Fruit fly (Drosophila melanogaster) whole organism, embryonic: ENCODE data around the gene CG3517.

Source experiments
- Abd-B ChIP-seq: fragments of 200-800 bp; sonication (Bioruptor generic); optimal IDR thresholded peaks from 2 replicates; lab custom pipeline; 2018; ENCODE audit warnings: missing biosample characterization, mild to moderate bottlenecking, missing genetic modification characterization, moderate library complexity
- B-H2 ChIP-seq: fragments of 200-800 bp; sonication (Bioruptor generic); optimal IDR thresholded peaks from 2 replicates; lab custom pipeline; 2018; ENCODE audit warnings: missing biosample characterization, mild to moderate bottlenecking, missing genetic modification characterization
- CG11085 ChIP-seq: fragments of 200-800 bp; sonication (Bioruptor generic); IDR thresholded peaks from 2 replicates; pipeline ENCODE4 v1.3.6; 2022; ENCODE audit warnings: missing biosample characterization, missing genetic modification characterization
- CG11093 ChIP-seq: fragments of 200-800 bp; sonication (Bioruptor generic); IDR thresholded peaks from 3 replicates; pipeline ENCODE4 v1.3.6; 2022; ENCODE audit warnings: missing biosample characterization, missing genetic modification characterization
- CG11504 ChIP-seq: fragments of 200-800 bp; sonication (Bioruptor generic); optimal IDR thresholded peaks from 3 replicates; lab custom pipeline; 2019; ENCODE audit warnings: missing biosample characterization, mild to moderate bottlenecking, missing genetic modification characterization, moderate library complexity
- CG12219 ChIP-seq: fragments of 200-800 bp; sonication (Bioruptor generic); optimal IDR thresholded peaks from 3 replicates; lab custom pipeline; 2018; ENCODE audit warnings: missing biosample characterization, mild to moderate bottlenecking, missing genetic modification characterization
- CG12299 ChIP-seq: fragments of 200-800 bp; sonication (Bioruptor generic); optimal IDR thresholded peaks from 2 replicates; lab custom pipeline; 2018; ENCODE audit warnings: missing biosample characterization, mild to moderate bottlenecking, missing genetic modification characterization
- CG14860 ChIP-seq: fragments of 200-800 bp; sonication (Bioruptor generic); IDR thresholded peaks from 3 replicates; pipeline ENCODE4 v1.3.6; 2022; ENCODE audit warnings: missing biosample characterization, missing genetic modification characterization; ENCODE audit not compliant: partially characterized antibody
- CG16779 ChIP-seq: fragments of 200-800 bp; sonication (Bioruptor generic); IDR thresholded peaks from 2 replicates; pipeline ENCODE4 v1.3.6; 2022; ENCODE audit warnings: missing biosample characterization, missing genetic modification characterization
- CG17186 ChIP-seq: fragments of 200-800 bp; sonication (Bioruptor generic); optimal IDR thresholded peaks from 3 replicates; lab custom pipeline; 2017; ENCODE audit warnings: missing biosample characterization, missing genetic modification reagents, missing genetic modification characterization
- CG2678 ChIP-seq: fragments of 200-800 bp; sonication (Bioruptor generic); optimal IDR thresholded peaks from 3 replicates; lab custom pipeline; 2019; ENCODE audit warnings: missing biosample characterization, mild to moderate bottlenecking, missing genetic modification characterization, moderate library complexity
- CG4328 ChIP-seq: fragments of 200-800 bp; sonication (Bioruptor generic); optimal IDR thresholded peaks from 3 replicates; lab custom pipeline; 2017; ENCODE audit warnings: missing biosample characterization, missing genetic modification reagents, missing genetic modification characterization
- CG6854 ChIP-seq: fragments of 200-800 bp; sonication (Bioruptor generic); optimal IDR thresholded peaks from 3 replicates; lab custom pipeline; 2017; ENCODE audit warnings: missing biosample characterization, mild to moderate bottlenecking, missing genetic modification characterization
- CG7271 ChIP-seq: fragments of 200-800 bp; sonication (Bioruptor generic); optimal IDR thresholded peaks from 2 replicates; lab custom pipeline; 2018; ENCODE audit warnings: missing biosample characterization, mild to moderate bottlenecking, missing genetic modification characterization, moderate library complexity
- CG7372 ChIP-seq: fragments of 200-800 bp; sonication (Bioruptor generic); IDR thresholded peaks from 2 replicates; pipeline ENCODE4 v1.3.6; 2022; ENCODE audit warnings: missing biosample characterization, missing genetic modification characterization
- CG7556 ChIP-seq: fragments of 200-800 bp; sonication (Bioruptor generic); optimal IDR thresholded peaks from 2 replicates; lab custom pipeline; 2017; ENCODE audit warnings: missing biosample characterization, mild to moderate bottlenecking, missing genetic modification characterization
- CG8089 ChIP-seq: fragments of 200-800 bp; sonication (Bioruptor generic); optimal IDR thresholded peaks from 3 replicates; lab custom pipeline; 2016; ENCODE audit warnings: missing biosample characterization, missing genetic modification characterization
- CG8359 ChIP-seq: fragments of 200-800 bp; sonication (Bioruptor generic); optimal IDR thresholded peaks from 2 replicates; lab custom pipeline; 2017; ENCODE audit warnings: missing biosample characterization, mild to moderate bottlenecking, missing genetic modification characterization, borderline replicate concordance
- D ChIP-seq, 2 experiments: fragments of 200-800 bp in 1 of 2; fragments of >200 bp in 1 of 2; sonication (Bioruptor generic) in 1 of 2; optimal IDR thresholded peaks; 2 replicates in 1 of 2; 3 replicates in 1 of 2; lab custom pipeline; 2017; ENCODE audit warnings: mild to moderate bottlenecking in 1 of 2, missing biosample characterization in 1 of 2, missing genetic modification characterization in 1 of 2, missing genetic modification reagents in 1 of 2
- Dad ChIP-seq: fragments of 200-800 bp; sonication (Bioruptor generic); optimal IDR thresholded peaks from 3 replicates; lab custom pipeline; 2016; ENCODE audit warnings: missing biosample characterization, missing genetic modification characterization
- Deaf1 ChIP-seq: fragments of 200-800 bp; optimal IDR thresholded peaks from 3 replicates; lab custom pipeline; 2019; ENCODE audit warnings: missing biosample characterization, mild to moderate bottlenecking, missing genetic modification characterization, moderate library complexity
- Dll ChIP-seq: fragments of 200-800 bp; sonication (Bioruptor generic); IDR thresholded peaks from 4 replicates; pipeline ENCODE4 v1.3.6; 2022; ENCODE audit warnings: missing biosample characterization, missing genetic modification characterization; ENCODE audit not compliant: partially characterized antibody
- Doc3 ChIP-seq: fragments of 200-800 bp; sonication (Bioruptor generic); IDR thresholded peaks from 3 replicates; pipeline ENCODE4 v1.3.6; 2022; ENCODE audit warnings: missing biosample characterization, missing genetic modification characterization; ENCODE audit not compliant: partially characterized antibody
- Fer2 ChIP-seq: fragments of 200-800 bp; sonication (Bioruptor generic); optimal IDR thresholded peaks from 2 replicates; lab custom pipeline; 2018; ENCODE audit warnings: missing biosample characterization, mild to moderate bottlenecking, missing genetic modification characterization, moderate library complexity
- Nf-YA ChIP-seq: fragments of 200-800 bp; sonication (Bioruptor generic); IDR thresholded peaks from 2 replicates; pipeline ENCODE4 v1.3.6; 2022; ENCODE audit warnings: missing biosample characterization, missing genetic modification characterization
- PHDP ChIP-seq: fragments of 200-800 bp; sonication (Bioruptor generic); optimal IDR thresholded peaks from 3 replicates; lab custom pipeline; 2018; ENCODE audit warnings: missing biosample characterization, mild to moderate bottlenecking, missing genetic modification characterization, moderate library complexity
- Pdp1 ChIP-seq, 2 experiments: fragments of 200-800 bp; sonication (Bioruptor generic); optimal IDR thresholded peaks; 3 replicates each; lab custom pipeline; 2016; ENCODE audit warnings: missing biosample characterization in 2 of 2, missing genetic modification characterization in 2 of 2, mild to moderate bottlenecking in 1 of 2, moderate library complexity in 1 of 2
- Poxn ChIP-seq: fragments of 200-800 bp; sonication (Bioruptor generic); IDR thresholded peaks from 2 replicates; pipeline ENCODE4 v1.3.6; 2022; ENCODE audit warnings: missing biosample characterization, missing genetic modification characterization
- Sox100B ChIP-seq: fragments of 200-800 bp; sonication (Bioruptor generic); optimal IDR thresholded peaks from 3 replicates; lab custom pipeline; 2018; ENCODE audit warnings: missing biosample characterization, mild to moderate bottlenecking, missing genetic modification characterization
- Trl ChIP-seq, 3 experiments: fragments of >200 bp in 2 of 3; fragments of 200-800 bp in 1 of 3; sonication (Bioruptor generic) in 1 of 3; optimal IDR thresholded peaks; 2 replicates in 1 of 3; 3 replicates in 2 of 3; lab custom pipeline; 2016 to 2017; ENCODE audit warnings: missing biosample characterization in 1 of 3, missing genetic modification characterization in 1 of 3
- ac ChIP-seq: fragments of 200-800 bp; sonication (Bioruptor generic); optimal IDR thresholded peaks from 3 replicates; lab custom pipeline; 2017; ENCODE audit warnings: missing biosample characterization, mild to moderate bottlenecking, missing genetic modification characterization
- az2 ChIP-seq: fragments of 200-800 bp; sonication (Bioruptor generic); optimal IDR thresholded peaks from 3 replicates; lab custom pipeline; 2016; ENCODE audit warnings: missing biosample characterization, missing genetic modification characterization
- cad ChIP-seq: fragments of >200 bp; optimal IDR thresholded peaks from 2 replicates; lab custom pipeline; 2017; ENCODE audit warnings: missing biosample characterization, missing genetic modification characterization
- ci ChIP-seq: fragments of 200-800 bp; sonication (Bioruptor generic); IDR thresholded peaks from 3 replicates; pipeline ENCODE4 v1.3.6; 2022; ENCODE audit warnings: missing biosample characterization, missing genetic modification characterization
- crol ChIP-seq: fragments of 200-800 bp; sonication (Bioruptor generic); IDR thresholded peaks from 2 replicates; pipeline ENCODE4 v1.3.6; 2022; ENCODE audit warnings: missing biosample characterization, missing genetic modification characterization
- crp ChIP-seq, 2 experiments: fragments of 200-800 bp; sonication (Bioruptor generic); optimal IDR thresholded peaks; 2 replicates in 1 of 2; 3 replicates in 1 of 2; lab custom pipeline; 2017; ENCODE audit warnings: missing biosample characterization in 2 of 2, missing genetic modification characterization in 2 of 2, mild to moderate bottlenecking in 1 of 2, moderate library complexity in 1 of 2
- dm ChIP-seq: fragments of 200-800 bp; sonication (Bioruptor generic); optimal IDR thresholded peaks from 3 replicates; lab custom pipeline; 2016; ENCODE audit warnings: missing biosample characterization, missing genetic modification characterization
- her ChIP-seq: fragments of 200-800 bp; sonication (Bioruptor generic); optimal IDR thresholded peaks from 2 replicates; lab custom pipeline; 2016; ENCODE audit warnings: missing biosample characterization, missing genetic modification characterization
- kah ChIP-seq: fragments of 200-800 bp; sonication (Bioruptor generic); optimal IDR thresholded peaks from 2 replicates; lab custom pipeline; 2018; ENCODE audit warnings: missing biosample characterization, mild to moderate bottlenecking, missing genetic modification characterization
- lilli ChIP-seq: fragments of 200-800 bp; sonication (Bioruptor generic); optimal IDR thresholded peaks from 3 replicates; lab custom pipeline; 2016; ENCODE audit warnings: missing biosample characterization, missing genetic modification characterization
- oc ChIP-seq: fragments of 200-800 bp; sonication (Bioruptor generic); optimal IDR thresholded peaks from 2 replicates; lab custom pipeline; 2018; ENCODE audit warnings: missing biosample characterization, mild to moderate bottlenecking, missing genetic modification characterization, moderate library complexity
- scrt ChIP-seq: fragments of 200-800 bp; sonication (Bioruptor generic); optimal IDR thresholded peaks from 2 replicates; lab custom pipeline; 2018; ENCODE audit warnings: missing biosample characterization, mild to moderate bottlenecking, missing genetic modification characterization, moderate library complexity
- sim ChIP-seq: fragments of 200-800 bp; sonication (Bioruptor generic); IDR thresholded peaks from 2 replicates; pipeline ENCODE4 v1.3.6; 2022; ENCODE audit warnings: missing biosample characterization, missing genetic modification characterization
- sna ChIP-seq: fragments of 200-800 bp; sonication (Bioruptor generic); IDR thresholded peaks from 2 replicates; pipeline ENCODE4 v1.3.6; 2022; ENCODE audit warnings: missing biosample characterization, missing genetic modification characterization; ENCODE audit not compliant: partially characterized antibody
- tna ChIP-seq: fragments of 200-800 bp; sonication (Bioruptor generic); IDR thresholded peaks from 2 replicates; pipeline ENCODE4 v1.3.6; 2022; ENCODE audit warnings: missing biosample characterization, missing genetic modification characterization; ENCODE audit not compliant: partially characterized antibody
- z ChIP-seq: fragments of 200-800 bp; sonication (Bioruptor generic); IDR thresholded peaks from 3 replicates; pipeline ENCODE4 v1.3.6; 2022; ENCODE audit warnings: missing biosample characterization, missing genetic modification characterization

Gene CG3517

dm6 chr3R:19460409-19461217 lies 35.6 kb upstream of the CG3517 start, which contains the start of gene Dys (continued):
- TF ChIP-seq CG12299: peak; percentile 62
- peak; percentile 92 for TF ChIP-seq CG11504 (tag; lab: Kevin White, UChicago)
- peak; percentile 87 for TF ChIP-seq oc (tag; lab: Kevin White, UChicago)
- TF ChIP-seq Pdp1 (GFP tag; optimal IDR thresholded peaks at IDR 0.05; lab: Kevin White, UChicago): peak; percentile 81 to 84
- TF ChIP-seq CG11085 (GFP tag; lab: Robert Waterston, UW): no peak; the same call in none of the 2 replicates
- no peak for TF ChIP-seq ac
- no peak for TF ChIP-seq Doc3 (GFP tag; lab: Robert Waterston, UW)
- no peak for TF ChIP-seq crol (GFP tag; lab: Robert Waterston, UW)
- peak; percentile 65; the same call in 1 of the 2 replicates for TF ChIP-seq CG16779 (GFP tag; lab: Robert Waterston, UW)
- TF ChIP-seq Fer2 (tag; lab: Kevin White, UChicago): peak; percentile 84
- TF ChIP-seq az2 (GFP tag; lab: Kevin White, UChicago): peak; percentile 88
- TF ChIP-seq sim (GFP tag; lab: Robert Waterston, UW): peak; percentile 53; the same call in 1 of the 2 replicates
- TF ChIP-seq cad (GFP tag; lab: Kevin White, UChicago): no peak
- TF ChIP-seq CG7372 (GFP tag; lab: Robert Waterston, UW): peak; percentile 65
- TF ChIP-seq CG8359 (GFP tag; lab: Kevin White, UChicago): peak; percentile 75
- TF ChIP-seq CG12219 (GFP tag; lab: Kevin White, UChicago): peak; percentile 80
- TF ChIP-seq CG8089: peak; percentile 65
- peak in 1 of 2 experiments; percentile 41 for TF ChIP-seq crp (GFP tag; optimal IDR thresholded peaks at IDR 0.05; lab: Kevin White, UChicago)
- peak; percentile 84 for TF ChIP-seq Abd-B (GFP tag; lab: Kevin White, UChicago)
- no peak for TF ChIP-seq D (optimal IDR thresholded peaks at IDR 0.05; lab: Kevin White, UChicago)
- TF ChIP-seq D (GFP tag; optimal IDR thresholded peaks at IDR 0.05; lab: Kevin White, UChicago): peak; percentile 72
- TF ChIP-seq CG4328 (GFP tag; lab: Kevin White, UChicago): no peak
- TF ChIP-seq Dad: peak; percentile 68
- TF ChIP-seq CG17186: no peak
- TF ChIP-seq CG11093 (GFP tag; lab: Robert Waterston, UW): peak; percentile 81
- TF ChIP-seq Sox100B (GFP tag; lab: Kevin White, UChicago): peak; percentile 79
- TF ChIP-seq Dll (GFP tag; lab: Robert Waterston, UW): no peak
- peak; percentile 95 for TF ChIP-seq CG2678 (tag; lab: Kevin White, UChicago)
- TF ChIP-seq CG14860 (GFP tag; lab: Robert Waterston, UW): no peak
- peak; percentile 81 for TF ChIP-seq CG7556
- TF ChIP-seq z: peak; percentile 71; the same call in 2 of the 3 replicates
- no peak for TF ChIP-seq CG7271 (tag; lab: Kevin White, UChicago)
- peak; percentile 64 for TF ChIP-seq dm (GFP tag; lab: Kevin White, UChicago)
- TF ChIP-seq ci (GFP tag; lab: Robert Waterston, UW): no peak; the same call in 2 of the 3 replicates
- TF ChIP-seq Nf-YA: no peak; the same call in 1 of the 2 replicates
- peak; percentile 56 for TF ChIP-seq kah (GFP tag; lab: Kevin White, UChicago)
- peak; percentile 65 for TF ChIP-seq CG6854 (GFP tag; lab: Kevin White, UChicago)
- peak; percentile 3 for TF ChIP-seq B-H2
- peak; percentile 57 for TF ChIP-seq her
- no peak for TF ChIP-seq sna (GFP tag; lab: Robert Waterston, UW)
- TF ChIP-seq Trl (optimal IDR thresholded peaks at IDR 0.05; lab: Kevin White, UChicago): peak in 1 of 2 experiments; percentile 23
- TF ChIP-seq Trl (GFP tag; optimal IDR thresholded peaks at IDR 0.05; lab: Kevin White, UChicago): peak; percentile 81
- TF ChIP-seq scrt: peak; percentile 80
- no peak for TF ChIP-seq tna (GFP tag; lab: Robert Waterston, UW)
- TF ChIP-seq Poxn: peak; percentile 53; the same call in 1 of the 2 replicates
- peak; percentile 94 for TF ChIP-seq PHDP (tag; lab: Kevin White, UChicago)
- TF ChIP-seq lilli: peak; percentile 91
- peak; percentile 71 for TF ChIP-seq Deaf1
